Fruit fly (Drosophila melanogaster) whole organism, embryonic: Measurements from ENCODE around the gene CG15742.
A peak's percentile ranks its signal among the peaks of the same experiment; 100 is the strongest.

Source experiments
- CG10654 ChIP-seq: fragments of 200-800 bp; sonication (Bioruptor generic); optimal IDR thresholded peaks from 2 replicates; lab custom pipeline; 2016; ENCODE audit warnings: missing biosample characterization, missing genetic modification characterization
- CG10979 ChIP-seq: fragments of 200-800 bp; sonication (Bioruptor generic); optimal IDR thresholded peaks from 2 replicates; lab custom pipeline; 2018; ENCODE audit warnings: missing biosample characterization, mild to moderate bottlenecking, missing genetic modification characterization, moderate library complexity
- CG11695 ChIP-seq: fragments of 200-800 bp; sonication (Bioruptor generic); IDR thresholded peaks from 3 replicates; pipeline ENCODE4 v1.3.6; 2022; ENCODE audit warnings: missing biosample characterization, missing genetic modification characterization
- CG12299 ChIP-seq: fragments of 200-800 bp; sonication (Bioruptor generic); optimal IDR thresholded peaks from 2 replicates; lab custom pipeline; 2018; ENCODE audit warnings: missing biosample characterization, mild to moderate bottlenecking, missing genetic modification characterization
- CG12942 ChIP-seq: fragments of 200-800 bp; sonication (Bioruptor generic); optimal IDR thresholded peaks from 3 replicates; lab custom pipeline; 2016; ENCODE audit warnings: missing biosample characterization, missing genetic modification characterization
- CG14014 ChIP-seq: fragments of 200-800 bp; sonication (Bioruptor generic); IDR thresholded peaks from 2 replicates; pipeline ENCODE4 v1.3.6; 2022; ENCODE audit warnings: missing biosample characterization, missing genetic modification characterization
- CG14710 ChIP-seq: fragments of 200-800 bp; sonication (Bioruptor generic); optimal IDR thresholded peaks from 3 replicates; lab custom pipeline; 2019; ENCODE audit warnings: missing biosample characterization, mild to moderate bottlenecking, missing genetic modification characterization, moderate library complexity
- CG15269 ChIP-seq: fragments of 200-800 bp; sonication (Bioruptor generic); optimal IDR thresholded peaks from 2 replicates; lab custom pipeline; 2018; ENCODE audit warnings: missing biosample characterization, mild to moderate bottlenecking, missing genetic modification characterization, moderate library complexity
- CG1602 ChIP-seq: fragments of 200-800 bp; sonication (Bioruptor generic); optimal IDR thresholded peaks from 3 replicates; lab custom pipeline; 2016; ENCODE audit warnings: missing biosample characterization, missing genetic modification characterization
- CG17568 ChIP-seq: fragments of 200-800 bp; sonication (Bioruptor generic); optimal IDR thresholded peaks from 2 replicates; lab custom pipeline; 2018; ENCODE audit warnings: missing biosample characterization, mild to moderate bottlenecking, missing genetic modification characterization, moderate library complexity
- CG17829 ChIP-seq: fragments of 200-800 bp; optimal IDR thresholded peaks from 2 replicates; lab custom pipeline; 2019; ENCODE audit warnings: missing biosample characterization, mild to moderate bottlenecking, missing genetic modification characterization, moderate library complexity
- CG18599 ChIP-seq: fragments of 200-800 bp; sonication (Bioruptor generic); optimal IDR thresholded peaks from 3 replicates; lab custom pipeline; 2017; ENCODE audit warnings: missing biosample characterization, missing genetic modification characterization, mild to moderate bottlenecking, moderate library complexity, missing genetic modification reagents
- CG2678 ChIP-seq: fragments of 200-800 bp; sonication (Bioruptor generic); optimal IDR thresholded peaks from 3 replicates; lab custom pipeline; 2019; ENCODE audit warnings: missing biosample characterization, mild to moderate bottlenecking, missing genetic modification characterization, moderate library complexity
- CG3065 ChIP-seq: fragments of 200-800 bp; sonication (Bioruptor generic); optimal IDR thresholded peaks from 2 replicates; lab custom pipeline; 2016; ENCODE audit warnings: missing biosample characterization, missing genetic modification characterization
- CG32772 ChIP-seq: fragments of 200-800 bp; sonication (Bioruptor generic); IDR thresholded peaks from 2 replicates; pipeline ENCODE4 v1.3.6; 2022; ENCODE audit warnings: missing biosample characterization, missing genetic modification characterization
- CG4707 ChIP-seq: fragments of 200-800 bp; sonication (Bioruptor generic); optimal IDR thresholded peaks from 2 replicates; lab custom pipeline; 2018; ENCODE audit warnings: missing biosample characterization, mild to moderate bottlenecking, missing genetic modification characterization, moderate library complexity
- CG8478 ChIP-seq: fragments of >200 bp; optimal IDR thresholded peaks from 2 replicates; lab custom pipeline; 2018
- CG8924 ChIP-seq: fragments of 200-800 bp; optimal IDR thresholded peaks from 3 replicates; lab custom pipeline; 2019; ENCODE audit warnings: missing biosample characterization, mild to moderate bottlenecking, missing genetic modification characterization, moderate library complexity
- CG9876 ChIP-seq: fragments of 200-800 bp; sonication (Bioruptor generic); optimal IDR thresholded peaks from 2 replicates; lab custom pipeline; 2016; ENCODE audit warnings: missing biosample characterization, missing genetic modification characterization
- Deaf1 ChIP-seq: fragments of 200-800 bp; optimal IDR thresholded peaks from 3 replicates; lab custom pipeline; 2019; ENCODE audit warnings: missing biosample characterization, mild to moderate bottlenecking, missing genetic modification characterization, moderate library complexity
- HmgZ ChIP-seq: fragments of 200-800 bp; sonication (Bioruptor generic); optimal IDR thresholded peaks from 2 replicates; lab custom pipeline; 2018; ENCODE audit warnings: missing biosample characterization, mild to moderate bottlenecking, missing genetic modification characterization
- Hr78 ChIP-seq, 2 experiments: fragments of 200-800 bp in 1 of 2; fragments of >200 bp in 1 of 2; sonication (Bioruptor generic) in 1 of 2; optimal IDR thresholded peaks; 2 replicates each; lab custom pipeline; 2017 to 2019; ENCODE audit warnings: missing biosample characterization in 2 of 2, missing genetic modification characterization in 2 of 2, mild to moderate bottlenecking in 1 of 2, moderate library complexity in 1 of 2
- MBD-R2 ChIP-seq: fragments of 200-800 bp; sonication (Bioruptor generic); IDR thresholded peaks from 2 replicates; pipeline ENCODE4 v1.3.6; 2022; ENCODE audit warnings: missing biosample characterization, missing genetic modification characterization
- Med ChIP-seq: fragments of 200-800 bp; sonication (Bioruptor generic); peaks from one replicate; lab custom pipeline; 2016; ENCODE audit warnings: missing biosample characterization, missing genetic modification characterization, mild to moderate bottlenecking, inconsistent platforms, moderate library complexity
- Sox100B ChIP-seq: fragments of 200-800 bp; sonication (Bioruptor generic); optimal IDR thresholded peaks from 3 replicates; lab custom pipeline; 2018; ENCODE audit warnings: missing biosample characterization, mild to moderate bottlenecking, missing genetic modification characterization
- Spps ChIP-seq: fragments of 200-800 bp; sonication (Bioruptor generic); optimal IDR thresholded peaks from 2 replicates; lab custom pipeline; 2018; ENCODE audit warnings: missing biosample characterization, mild to moderate bottlenecking, missing genetic modification characterization
- ab ChIP-seq: fragments of 200-800 bp; sonication (Bioruptor generic); optimal IDR thresholded peaks from 2 replicates; lab custom pipeline; 2016; ENCODE audit warnings: missing biosample characterization, missing genetic modification characterization
- bigmax ChIP-seq: fragments of 200-800 bp; sonication (Bioruptor generic); optimal IDR thresholded peaks from 2 replicates; lab custom pipeline; 2018; ENCODE audit warnings: missing biosample characterization, mild to moderate bottlenecking, missing genetic modification characterization
- bowl ChIP-seq: fragments of 200-800 bp; sonication (Bioruptor generic); IDR thresholded peaks from 2 replicates; pipeline ENCODE4 v1.3.6; 2022; ENCODE audit warnings: missing biosample characterization, missing genetic modification characterization
- chif ChIP-seq, 2 experiments: fragments of 200-800 bp; sonication (Bioruptor generic); optimal IDR thresholded peaks; 3 replicates each; lab custom pipeline; 2016; ENCODE audit warnings: missing biosample characterization in 2 of 2, missing genetic modification characterization in 2 of 2
- chinmo ChIP-seq: fragments of 200-800 bp; sonication (Bioruptor generic); IDR thresholded peaks from 4 replicates; pipeline ENCODE4 v1.3.6; 2022; ENCODE audit warnings: missing biosample characterization, missing genetic modification characterization; ENCODE audit not compliant: partially characterized antibody
- chm ChIP-seq: fragments of 200-800 bp; sonication (Bioruptor generic); IDR thresholded peaks from 2 replicates; pipeline ENCODE4 v1.3.6; 2022; ENCODE audit warnings: missing biosample characterization, missing genetic modification characterization
- cwo ChIP-seq: fragments of 200-800 bp; sonication (Bioruptor generic); optimal IDR thresholded peaks from 3 replicates; lab custom pipeline; 2017; ENCODE audit warnings: missing biosample characterization, missing genetic modification characterization, mild to moderate bottlenecking, moderate library complexity, missing genetic modification reagents
- dysf ChIP-seq: fragments of 200-800 bp; sonication (Bioruptor generic); IDR thresholded peaks from 3 replicates; pipeline ENCODE4 v1.3.6; 2022; ENCODE audit warnings: missing biosample characterization, missing genetic modification characterization
- fd3F ChIP-seq: fragments of 200-800 bp; sonication (Bioruptor generic); optimal IDR thresholded peaks from 2 replicates; lab custom pipeline; 2018; ENCODE audit warnings: missing biosample characterization, mild to moderate bottlenecking, missing genetic modification characterization, moderate library complexity
- fd96Cb ChIP-seq: fragments of 200-800 bp; sonication (Bioruptor generic); optimal IDR thresholded peaks from 2 replicates; lab custom pipeline; 2018; ENCODE audit warnings: missing biosample characterization, mild to moderate bottlenecking, missing genetic modification characterization, moderate library complexity
- gcm2 ChIP-seq: fragments of 200-800 bp; sonication (Bioruptor generic); optimal IDR thresholded peaks from 2 replicates; lab custom pipeline; 2016; ENCODE audit warnings: missing biosample characterization, missing genetic modification characterization
- grau ChIP-seq: fragments of 200-800 bp; optimal IDR thresholded peaks from 3 replicates; lab custom pipeline; 2019; ENCODE audit warnings: missing biosample characterization, mild to moderate bottlenecking, missing genetic modification characterization, moderate library complexity
- jing ChIP-seq: fragments of 200-800 bp; sonication (Bioruptor generic); optimal IDR thresholded peaks from 2 replicates; lab custom pipeline; 2018; ENCODE audit warnings: missing biosample characterization, mild to moderate bottlenecking, missing genetic modification characterization
- kni ChIP-seq: fragments of 200-800 bp; sonication (Bioruptor generic); optimal IDR thresholded peaks from 3 replicates; lab custom pipeline; 2017; ENCODE audit warnings: mild to moderate bottlenecking, missing biosample characterization, missing genetic modification reagents, missing genetic modification characterization
- p53 ChIP-seq: fragments of 200-800 bp; sonication (Bioruptor generic); optimal IDR thresholded peaks from 2 replicates; lab custom pipeline; 2016; ENCODE audit warnings: missing biosample characterization, missing genetic modification characterization
- rib ChIP-seq: fragments of 200-800 bp; sonication (Bioruptor generic); IDR thresholded peaks from 2 replicates; pipeline ENCODE4 v1.3.6; 2022; ENCODE audit warnings: missing biosample characterization, missing genetic modification characterization
- sd ChIP-seq: fragments of 200-800 bp; sonication (Bioruptor generic); optimal IDR thresholded peaks from 3 replicates; lab custom pipeline; 2018; ENCODE audit warnings: missing biosample characterization, mild to moderate bottlenecking, missing genetic modification characterization, moderate library complexity
- sens ChIP-seq: fragments of 200-800 bp; sonication (Bioruptor generic); peaks from one replicate; lab custom pipeline; 2016; ENCODE audit warnings: missing biosample characterization, missing genetic modification characterization
- seq ChIP-seq: fragments of 200-800 bp; sonication (Bioruptor generic); IDR thresholded peaks from 2 replicates; pipeline ENCODE4 v1.3.6; 2022; ENCODE audit warnings: missing biosample characterization, missing genetic modification characterization
- slbo ChIP-seq: fragments of 200-800 bp; sonication (Bioruptor generic); IDR thresholded peaks from 2 replicates; pipeline ENCODE4 v1.3.6; 2022; ENCODE audit warnings: missing biosample characterization, missing genetic modification characterization
- unc-4 ChIP-seq: fragments of 200-800 bp; sonication (Bioruptor generic); IDR thresholded peaks from 2 replicates; pipeline ENCODE4 v1.3.6; 2022; ENCODE audit warnings: missing biosample characterization, missing genetic modification characterization; ENCODE audit not compliant: partially characterized antibody
- zen2 ChIP-seq: fragments of 200-800 bp; sonication (Bioruptor generic); IDR thresholded peaks from 3 replicates; pipeline ENCODE4 v1.3.6; 2022; ENCODE audit warnings: missing biosample characterization, missing genetic modification characterization; ENCODE audit not compliant: partially characterized antibody
- zf30C ChIP-seq: fragments of 200-800 bp; sonication (Bioruptor generic); optimal IDR thresholded peaks from 3 replicates; lab custom pipeline; 2018; ENCODE audit warnings: missing biosample characterization, mild to moderate bottlenecking, missing genetic modification characterization

CG15742 gene

DNA sequence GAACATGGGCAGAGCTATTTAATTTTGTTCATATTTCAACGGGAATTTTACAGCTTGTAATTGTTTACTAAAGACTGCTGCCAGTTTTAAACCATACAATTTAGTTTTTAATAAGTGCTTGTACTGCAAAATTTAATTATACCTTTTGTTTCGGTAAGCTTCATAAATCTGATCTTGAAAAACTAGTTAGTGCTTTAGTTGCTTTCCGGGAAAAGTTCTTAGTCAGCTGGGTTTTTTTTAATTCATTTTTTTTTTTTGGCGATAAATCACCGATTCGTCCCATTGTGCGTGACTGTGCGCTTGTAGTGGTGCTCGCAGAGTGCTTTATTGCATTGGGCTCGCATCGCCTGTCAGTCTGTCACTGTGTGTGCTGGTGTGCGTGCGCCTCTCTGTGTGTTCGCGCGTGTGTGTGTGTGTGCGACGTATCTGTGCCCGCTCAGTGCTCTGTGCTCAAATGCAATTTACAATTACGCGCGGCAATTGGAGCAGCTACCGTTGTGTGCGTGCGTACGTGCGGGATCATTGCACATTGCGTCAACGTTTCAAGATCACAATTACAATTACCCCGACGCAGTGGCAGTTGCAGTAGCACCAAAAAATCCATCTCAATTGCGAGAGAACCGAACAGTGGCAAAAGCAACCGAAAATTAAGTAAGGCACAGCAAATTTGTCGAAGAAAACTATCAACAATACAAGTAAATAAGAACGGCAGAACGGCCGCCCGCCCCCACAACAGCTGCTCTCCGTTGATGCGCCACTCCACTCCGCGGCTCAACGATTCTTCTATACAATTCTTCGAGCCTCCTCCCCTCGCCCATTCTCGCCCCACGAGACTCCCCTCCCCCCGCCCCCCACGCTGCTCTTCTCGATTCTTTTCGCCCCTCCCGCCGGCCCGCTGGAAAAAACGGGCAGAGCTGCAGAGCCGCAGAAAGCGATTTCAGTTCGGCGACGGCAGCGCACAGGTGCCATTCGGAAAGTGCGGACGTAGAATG, 45.7 kb upstream of the CG15742 start (continued):
- TF ChIP-seq CG32772: no peak
- TF ChIP-seq gcm2: no peak
- TF ChIP-seq CG4707 (GFP tag; lab: Kevin White, UChicago): peak; percentile 74
- TF ChIP-seq zf30C (GFP tag; lab: Kevin White, UChicago): no peak
- TF ChIP-seq MBD-R2: no peak
- peak; percentile 36 for TF ChIP-seq sens
- no peak for TF ChIP-seq bowl (GFP tag; lab: Robert Waterston, UW)
- TF ChIP-seq ab (GFP tag; lab: Kevin White, UChicago): no peak
- TF ChIP-seq CG14710 (tag; lab: Kevin White, UChicago): no peak
- TF ChIP-seq CG17568 (GFP tag; lab: Kevin White, UChicago): no peak
- TF ChIP-seq CG14014 (GFP tag; lab: Robert Waterston, UW): no peak
- no peak for TF ChIP-seq CG1602
- TF ChIP-seq jing (GFP tag; lab: Kevin White, UChicago): no peak
- TF ChIP-seq CG10979 (tag; lab: Kevin White, UChicago): no peak
- no peak for TF ChIP-seq CG12299 (tag; lab: Kevin White, UChicago)
- TF ChIP-seq dysf: no peak
- peak; percentile 12 for TF ChIP-seq CG8478
- TF ChIP-seq Sox100B (GFP tag; lab: Kevin White, UChicago): no peak
- peak; percentile 13 for TF ChIP-seq CG2678 (tag; lab: Kevin White, UChicago)
- TF ChIP-seq zen2 (GFP tag; lab: Robert Waterston, UW): no peak
- no peak for TF ChIP-seq rib (GFP tag; lab: Robert Waterston, UW)
- peak; percentile 64 for TF ChIP-seq Med (GFP tag; lab: Kevin White, UChicago)
- peak; percentile 55 for TF ChIP-seq kni
- no peak for TF ChIP-seq slbo
- TF ChIP-seq CG17829 (tag; lab: Kevin White, UChicago): no peak
- no peak for TF ChIP-seq CG3065 (GFP tag; lab: Kevin White, UChicago)
- TF ChIP-seq grau (tag; lab: Kevin White, UChicago): no peak
- no peak for TF ChIP-seq chif (GFP tag; optimal IDR thresholded peaks at IDR 0.05; lab: Kevin White, UChicago)
- TF ChIP-seq CG11695 (GFP tag; lab: Robert Waterston, UW): no peak
- TF ChIP-seq seq: no peak
- TF ChIP-seq CG15269: no peak
- no peak for TF ChIP-seq Spps (tag; lab: Kevin White, UChicago)
- TF ChIP-seq HmgZ: no peak
- TF ChIP-seq CG8924 (tag; lab: Kevin White, UChicago): no peak
- TF ChIP-seq cwo (GFP tag; lab: Kevin White, UChicago): no peak
- TF ChIP-seq CG18599 (GFP tag; lab: Kevin White, UChicago): no peak
- TF ChIP-seq Hr78 (GFP tag; optimal IDR thresholded peaks at IDR 0.05; lab: Kevin White, UChicago): peak in 1 of 2 experiments; percentile 21
- TF ChIP-seq CG12942 (GFP tag; lab: Kevin White, UChicago): no peak
- TF ChIP-seq CG10654: no peak
- TF ChIP-seq p53: no peak
- TF ChIP-seq chinmo (GFP tag; lab: Robert Waterston, UW): peak; percentile 82; the same call in 3 of the 4 replicates
- no peak for TF ChIP-seq sd (tag; lab: Kevin White, UChicago)
- no peak for TF ChIP-seq fd3F (GFP tag; lab: Kevin White, UChicago)
- no peak for TF ChIP-seq CG9876 (GFP tag; lab: Kevin White, UChicago)
- TF ChIP-seq Deaf1 (tag; lab: Kevin White, UChicago): peak; percentile 18
- TF ChIP-seq fd96Cb (tag; lab: Kevin White, UChicago): no peak
- TF ChIP-seq unc-4 (GFP tag; lab: Robert Waterston, UW): no peak
- no peak for TF ChIP-seq chm (GFP tag; lab: Robert Waterston, UW)
- no peak for TF ChIP-seq bigmax (GFP tag; lab: Kevin White, UChicago)
